Fruit fly (Drosophila melanogaster) whole organism, embryonic: Measurements from ENCODE around the gene Spn88Eb.

Experiments used
- CG10147 ChIP-seq: fragments of 200-800 bp; sonication (Bioruptor generic); optimal IDR thresholded peaks from 2 replicates; lab custom pipeline; 2019; ENCODE audit warnings: missing biosample characterization, mild to moderate bottlenecking, missing genetic modification characterization, moderate library complexity
- CG10543 ChIP-seq: fragments of 200-800 bp; sonication (Bioruptor generic); optimal IDR thresholded peaks from 3 replicates; lab custom pipeline; 2017; ENCODE audit warnings: missing biosample characterization, mild to moderate bottlenecking, missing genetic modification characterization, moderate library complexity
- CG11504 ChIP-seq: fragments of 200-800 bp; sonication (Bioruptor generic); optimal IDR thresholded peaks from 3 replicates; lab custom pipeline; 2019; ENCODE audit warnings: missing biosample characterization, mild to moderate bottlenecking, missing genetic modification characterization, moderate library complexity
- CG11695 ChIP-seq: fragments of 200-800 bp; sonication (Bioruptor generic); IDR thresholded peaks from 3 replicates; pipeline ENCODE4 v1.3.6; 2022; ENCODE audit warnings: missing biosample characterization, missing genetic modification characterization
- CG12942 ChIP-seq: fragments of 200-800 bp; sonication (Bioruptor generic); optimal IDR thresholded peaks from 3 replicates; lab custom pipeline; 2016; ENCODE audit warnings: missing biosample characterization, missing genetic modification characterization
- CG13296 ChIP-seq: fragments of 200-800 bp; sonication (Bioruptor generic); optimal IDR thresholded peaks from 3 replicates; lab custom pipeline; 2018; ENCODE audit warnings: missing biosample characterization, mild to moderate bottlenecking, missing genetic modification characterization
- CG15073 ChIP-seq: fragments of 200-800 bp; sonication (Bioruptor generic); optimal IDR thresholded peaks from 2 replicates; lab custom pipeline; 2016; ENCODE audit warnings: missing biosample characterization, missing genetic modification characterization
- CG17385 ChIP-seq: fragments of 200-800 bp; sonication (Bioruptor generic); optimal IDR thresholded peaks from 3 replicates; lab custom pipeline; 2018; ENCODE audit warnings: missing biosample characterization, mild to moderate bottlenecking, missing genetic modification characterization
- CG17829 ChIP-seq: fragments of 200-800 bp; optimal IDR thresholded peaks from 2 replicates; lab custom pipeline; 2019; ENCODE audit warnings: missing biosample characterization, mild to moderate bottlenecking, missing genetic modification characterization, moderate library complexity
- CG18011 ChIP-seq: fragments of 200-800 bp; sonication (Bioruptor generic); optimal IDR thresholded peaks from 2 replicates; lab custom pipeline; 2017; ENCODE audit warnings: missing biosample characterization, missing genetic modification characterization, mild to moderate bottlenecking, moderate library complexity, missing genotype
- CG18599 ChIP-seq: fragments of 200-800 bp; sonication (Bioruptor generic); optimal IDR thresholded peaks from 3 replicates; lab custom pipeline; 2017; ENCODE audit warnings: missing biosample characterization, missing genetic modification characterization, mild to moderate bottlenecking, moderate library complexity, missing genetic modification reagents
- CG2120 ChIP-seq: fragments of 200-800 bp; sonication (Bioruptor generic); optimal IDR thresholded peaks from 3 replicates; lab custom pipeline; 2016; ENCODE audit warnings: missing biosample characterization, missing genetic modification characterization
- CG2678 ChIP-seq: fragments of 200-800 bp; sonication (Bioruptor generic); optimal IDR thresholded peaks from 3 replicates; lab custom pipeline; 2019; ENCODE audit warnings: missing biosample characterization, mild to moderate bottlenecking, missing genetic modification characterization, moderate library complexity
- CG2889 ChIP-seq: fragments of 200-800 bp; sonication (Bioruptor generic); IDR thresholded peaks from 3 replicates; pipeline ENCODE4 v1.3.6; 2022; ENCODE audit warnings: missing biosample characterization, missing genetic modification characterization
- CG4424 ChIP-seq: fragments of 200-800 bp; sonication (Bioruptor generic); optimal IDR thresholded peaks from 3 replicates; lab custom pipeline; 2016; ENCODE audit warnings: missing biosample characterization, missing genetic modification characterization
- CG4617 ChIP-seq: fragments of 200-800 bp; sonication (Bioruptor generic); optimal IDR thresholded peaks from 3 replicates; lab custom pipeline; 2016; ENCODE audit warnings: missing biosample characterization, missing genetic modification characterization, borderline replicate concordance
- Doc2 ChIP-seq: fragments of 200-800 bp; sonication (Bioruptor generic); IDR thresholded peaks from 2 replicates; pipeline ENCODE4 v1.3.6; 2022; ENCODE audit warnings: missing biosample characterization, missing genetic modification characterization
- Ets65A ChIP-seq: fragments of 200-800 bp; sonication (Bioruptor generic); peaks from one replicate; lab custom pipeline; 2016; ENCODE audit warnings: missing biosample characterization, missing genetic modification characterization
- Fer2 ChIP-seq: fragments of 200-800 bp; sonication (Bioruptor generic); optimal IDR thresholded peaks from 2 replicates; lab custom pipeline; 2018; ENCODE audit warnings: missing biosample characterization, mild to moderate bottlenecking, missing genetic modification characterization, moderate library complexity
- H15 ChIP-seq: fragments of 200-800 bp; sonication (Bioruptor generic); IDR thresholded peaks from 3 replicates; pipeline ENCODE4 v1.3.6; 2022; ENCODE audit warnings: missing biosample characterization, missing genetic modification characterization
- HLH4C ChIP-seq: fragments of 200-800 bp; sonication (Bioruptor generic); IDR thresholded peaks from 3 replicates; pipeline ENCODE4 v1.3.6; 2022; ENCODE audit warnings: missing biosample characterization, missing genetic modification characterization; ENCODE audit not compliant: partially characterized antibody
- HmgD ChIP-seq: fragments of 200-800 bp; sonication (Bioruptor generic); optimal IDR thresholded peaks from 3 replicates; lab custom pipeline; 2016; ENCODE audit warnings: missing biosample characterization, missing genetic modification characterization
- NfI ChIP-seq: fragments of 200-800 bp; sonication (Bioruptor generic); optimal IDR thresholded peaks from 3 replicates; lab custom pipeline; 2018; ENCODE audit warnings: missing biosample characterization, mild to moderate bottlenecking, missing genetic modification characterization, moderate library complexity
- Scr ChIP-seq: fragments of 200-800 bp; sonication (Bioruptor generic); IDR thresholded peaks from 2 replicates; pipeline ENCODE4 v1.3.6; 2022; ENCODE audit warnings: missing biosample characterization, missing genetic modification characterization; ENCODE audit not compliant: partially characterized antibody
- Spps ChIP-seq: fragments of 200-800 bp; sonication (Bioruptor generic); optimal IDR thresholded peaks from 2 replicates; lab custom pipeline; 2018; ENCODE audit warnings: missing biosample characterization, mild to moderate bottlenecking, missing genetic modification characterization
- Sry-β ChIP-seq: fragments of 200-800 bp; sonication (Bioruptor generic); optimal IDR thresholded peaks from 2 replicates; lab custom pipeline; 2018; ENCODE audit warnings: missing biosample characterization, mild to moderate bottlenecking, missing genetic modification characterization, moderate library complexity
- TFAM ChIP-seq: fragments of 200-800 bp; sonication (Bioruptor generic); optimal IDR thresholded peaks from 2 replicates; lab custom pipeline; 2017; ENCODE audit warnings: missing biosample characterization, missing genetic modification characterization, inconsistent platforms
- YL-1 ChIP-seq: fragments of 200-800 bp; sonication (Bioruptor generic); optimal IDR thresholded peaks from 3 replicates; lab custom pipeline; 2017; ENCODE audit warnings: missing biosample characterization, mild to moderate bottlenecking, missing genetic modification characterization
- ab ChIP-seq: fragments of 200-800 bp; sonication (Bioruptor generic); optimal IDR thresholded peaks from 2 replicates; lab custom pipeline; 2016; ENCODE audit warnings: missing biosample characterization, missing genetic modification characterization
- ap ChIP-seq: fragments of 200-800 bp; sonication (Bioruptor generic); IDR thresholded peaks from 2 replicates; pipeline ENCODE4 v1.3.6; 2022; ENCODE audit warnings: missing biosample characterization, missing genetic modification characterization
- ara ChIP-seq: fragments of 200-800 bp; sonication (Bioruptor generic); IDR thresholded peaks from 2 replicates; pipeline ENCODE4 v1.3.6; 2022; ENCODE audit warnings: missing biosample characterization, missing genetic modification characterization
- br ChIP-seq: fragments of >200 bp; optimal IDR thresholded peaks from 2 replicates; lab custom pipeline; 2017
- cato ChIP-seq: fragments of 200-800 bp; sonication (Bioruptor generic); optimal IDR thresholded peaks from 2 replicates; lab custom pipeline; 2016; ENCODE audit warnings: missing biosample characterization, missing genetic modification characterization, borderline replicate concordance
- ems ChIP-seq: fragments of 200-800 bp; sonication (Bioruptor generic); optimal IDR thresholded peaks from 3 replicates; lab custom pipeline; 2016; ENCODE audit warnings: missing biosample characterization, missing genetic modification characterization
- gsb-n ChIP-seq: fragments of 200-800 bp; sonication (Bioruptor generic); optimal IDR thresholded peaks from 3 replicates; lab custom pipeline; 2018; ENCODE audit warnings: missing biosample characterization, mild to moderate bottlenecking, missing genetic modification characterization
- ham ChIP-seq: fragments of 200-800 bp; sonication (Bioruptor generic); IDR thresholded peaks from 2 replicates; pipeline ENCODE4 v1.3.6; 2022; ENCODE audit warnings: missing biosample characterization, missing genetic modification characterization
- hkb ChIP-seq, 2 experiments: fragments of 200-800 bp in 1 of 2; fragments of >200 bp in 1 of 2; sonication (Bioruptor generic) in 1 of 2; IDR thresholded peaks in 1 of 2; optimal IDR thresholded peaks in 1 of 2; 2 replicates each; pipeline versions ENCODE4 v1.3.6 to Lab custom; 2017 to 2022; ENCODE audit warnings: missing biosample characterization in 1 of 2, missing genetic modification characterization in 1 of 2
- lbe ChIP-seq: fragments of 200-800 bp; sonication (Bioruptor generic); optimal IDR thresholded peaks from 2 replicates; lab custom pipeline; 2016; ENCODE audit warnings: missing biosample characterization, mild to moderate bottlenecking, missing genetic modification characterization
- lilli ChIP-seq: fragments of 200-800 bp; sonication (Bioruptor generic); optimal IDR thresholded peaks from 3 replicates; lab custom pipeline; 2016; ENCODE audit warnings: missing biosample characterization, missing genetic modification characterization
- maf-S ChIP-seq: fragments of 200-800 bp; sonication (Bioruptor generic); optimal IDR thresholded peaks from 2 replicates; lab custom pipeline; 2016; ENCODE audit warnings: missing biosample characterization, missing genetic modification characterization
- nau ChIP-seq: fragments of 200-800 bp; sonication (Bioruptor generic); optimal IDR thresholded peaks from 3 replicates; lab custom pipeline; 2017; ENCODE audit warnings: missing biosample characterization, mild to moderate bottlenecking, missing genetic modification characterization, missing genetic modification reagents
- nmo ChIP-seq: fragments of 200-800 bp; sonication (Bioruptor generic); optimal IDR thresholded peaks from 2 replicates; lab custom pipeline; 2018; ENCODE audit warnings: missing biosample characterization, mild to moderate bottlenecking, missing genetic modification characterization, moderate library complexity
- otp ChIP-seq: fragments of 200-800 bp; sonication (Bioruptor generic); IDR thresholded peaks from 3 replicates; pipeline ENCODE4, ENCODE4 v1.3.6; 2022; ENCODE audit warnings: missing biosample characterization, missing genetic modification characterization
- pan ChIP-seq, 4 experiments: fragments of >200 bp in 3 of 4; fragments of 200-800 bp in 1 of 4; sonication (Bioruptor generic) in 1 of 4; optimal IDR thresholded peaks in 3 of 4; IDR thresholded peaks in 1 of 4; 2 replicates each; pipeline versions ENCODE4 v1.3.6 to Lab custom; 2017 to 2022; ENCODE audit warnings: missing biosample characterization in 2 of 4, missing genetic modification characterization in 2 of 4, mixed read lengths in 1 of 4
- repo ChIP-seq: fragments of 200-800 bp; sonication (Bioruptor generic); optimal IDR thresholded peaks from 2 replicates; lab custom pipeline; 2016; ENCODE audit warnings: missing biosample characterization, missing genetic modification characterization
- yki ChIP-seq: fragments of >200 bp; optimal IDR thresholded peaks from 3 replicates; lab custom pipeline; 2018
- zen ChIP-seq: fragments of 200-800 bp; sonication (Bioruptor generic); optimal IDR thresholded peaks from 3 replicates; lab custom pipeline; 2018; ENCODE audit warnings: missing biosample characterization, mild to moderate bottlenecking, missing genetic modification characterization, moderate library complexity

Spn88Eb gene

DNA sequence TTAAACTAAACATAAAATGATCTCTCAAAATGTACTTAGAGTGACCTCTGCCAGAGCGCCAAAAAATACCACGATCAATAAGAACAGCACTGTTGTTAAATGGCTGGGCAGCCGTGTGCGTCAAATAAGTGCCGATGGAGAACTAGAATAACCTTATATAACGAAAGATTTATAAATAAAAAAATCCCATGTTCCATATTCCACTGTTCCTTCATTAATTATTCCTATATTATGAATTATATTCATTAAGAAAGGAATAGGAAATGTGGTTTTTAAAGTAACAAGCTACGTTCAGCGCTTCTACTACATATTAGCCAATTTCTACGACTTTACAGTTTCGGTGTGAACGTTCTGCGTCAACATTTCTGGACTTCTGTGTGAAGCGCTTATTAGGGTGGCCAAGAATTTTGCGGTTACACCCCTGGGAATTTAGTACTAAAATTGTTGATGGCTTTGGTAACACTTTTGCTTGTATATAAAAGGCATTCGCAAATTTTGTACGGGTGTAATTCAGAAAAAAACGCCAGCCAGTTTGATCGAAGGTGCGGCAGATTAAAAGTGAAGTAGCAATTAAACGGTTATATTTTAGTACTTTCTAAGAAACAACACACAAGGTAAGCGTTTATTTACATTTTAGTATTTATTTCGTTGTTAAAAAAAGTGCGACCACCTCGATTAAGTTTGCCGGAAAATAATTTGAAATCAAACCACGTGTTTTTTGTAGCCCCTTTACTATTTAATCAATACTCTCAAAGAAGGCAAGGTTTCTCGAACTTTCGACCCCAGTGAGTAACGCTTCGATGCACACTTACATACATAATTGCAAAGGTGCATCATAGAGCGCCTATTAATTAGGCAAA is 33.9 kb upstream of the Spn88Eb start, which contains the start of the genes tefu and Hsc70-4 (continued):
- TF ChIP-seq lilli (peak; percentile 69), CG11695 (GFP tag; lab: Robert Waterston, UW) (no peak), HLH4C (GFP tag; lab: Robert Waterston, UW) (peak; percentile 11; the same call in 1 of the 3 replicates), yki (lab: Kevin White, UChicago) (no peak), CG12942 (peak; percentile 76), CG4617 (GFP tag; lab: Kevin White, UChicago) (peak; percentile 38), br (lab: Kevin White, UChicago) (no peak), Doc2 (GFP tag; lab: Robert Waterston, UW) (no peak), CG17829 (tag; lab: Kevin White, UChicago) (peak; percentile 73), CG4424 (GFP tag; lab: Kevin White, UChicago) (peak; percentile 82), otp (peak; percentile 68; the same call in 1 of the 3 replicates), CG15073 (GFP tag; lab: Kevin White, UChicago) (no peak), nau (no peak), H15 (GFP tag; lab: Robert Waterston, UW) (peak; percentile 72; the same call in 2 of the 3 replicates), ara (peak; percentile 70), nmo (peak; percentile 89), CG18011 (GFP tag; lab: Kevin White, UChicago) (no peak), ap (peak; percentile 65; the same call in 1 of the 2 replicates), NfI (GFP tag; lab: Kevin White, UChicago) (peak; percentile 70), Scr (GFP tag; lab: Robert Waterston, UW) (no peak), gsb-n (tag; lab: Kevin White, UChicago) (peak; percentile 55), pan (optimal IDR thresholded peaks at IDR 0.05; lab: Kevin White, UChicago) (no peak), pan (GFP tag; optimal IDR thresholded peaks at IDR 0.05 in 1 of 2, IDR thresholded peaks at IDR 0.05 in 1 of 2) (peak in 1 of 2 experiments; percentile 76), Spps (peak; percentile 1), CG2678 (tag; lab: Kevin White, UChicago) (no peak), YL-1 (peak; percentile 44), ab (GFP tag; lab: Kevin White, UChicago) (peak; percentile 77), CG13296 (GFP tag; lab: Kevin White, UChicago) (peak; percentile 58), lbe (GFP tag; lab: Kevin White, UChicago) (no peak), CG17385 (GFP tag; lab: Kevin White, UChicago) (peak; percentile 61), CG10147 (GFP tag; lab: Kevin White, UChicago) (no peak), CG11504 (tag; lab: Kevin White, UChicago) (no peak), hkb (optimal IDR thresholded peaks at IDR 0.05; lab: Kevin White, UChicago) (peak; percentile 91), hkb (GFP tag; IDR thresholded peaks at IDR 0.05; lab: Robert Waterston, UW) (peak; percentile 42), CG2120 (peak; percentile 84), TFAM (GFP tag; lab: Kevin White, UChicago) (no peak), CG10543 (GFP tag; lab: Kevin White, UChicago) (peak; percentile 81), ham (GFP tag; lab: Robert Waterston, UW) (peak; percentile 52; the same call in 1 of the 2 replicates), HmgD (GFP tag; lab: Kevin White, UChicago) (peak; percentile 34), ems (peak; percentile 79), CG18599 (GFP tag; lab: Kevin White, UChicago) (peak; percentile 41), Fer2 (tag; lab: Kevin White, UChicago) (peak; percentile 21), Ets65A (GFP tag; lab: Kevin White, UChicago) (peak; percentile 98), maf-S (GFP tag; lab: Kevin White, UChicago) (peak; percentile 76), CG2889 (GFP tag; lab: Robert Waterston, UW) (peak; percentile 63; the same call in 1 of the 3 replicates), repo (GFP tag; lab: Kevin White, UChicago) (no peak), cato (peak; percentile 37), zen (tag; lab: Kevin White, UChicago) (peak; percentile 72), Sry-β (GFP tag; lab: Kevin White, UChicago) (peak; percentile 62)
